Worm (Caenorhabditis elegans) whole organism, young adult: Measurements from ENCODE around the gene pdhk-2.

Experiments
- B0019.2 ChIP-seq: fragments of 200-800 bp; sonication (Bioruptor generic); conservative IDR thresholded peaks from 2 replicates; pipeline ENCODE4 v1.3.6; 2022; ENCODE audit warnings: missing genetic modification reagents, missing genetic modification characterization, missing compliant biosample characterization
- B0261.1 ChIP-seq: sonication (generic microtip); optimal IDR thresholded peaks from 2 replicates; lab custom pipeline; 2016; ENCODE audit warnings: mild to moderate bottlenecking, missing genetic modification characterization, moderate library complexity, missing compliant biosample characterization
- C06A6.2 ChIP-seq: fragments of 200-800 bp; sonication (Bioruptor generic); conservative IDR thresholded peaks from 2 replicates; pipeline ENCODE4 v1.3.6; 2022; ENCODE audit warnings: missing genetic modification characterization, missing compliant biosample characterization
- C17E4.6 ChIP-seq: fragments of 200-800 bp; sonication (Bioruptor generic); IDR thresholded peaks from 2 replicates; pipeline ENCODE4 v1.3.6; 2022; ENCODE audit warnings: missing genetic modification reagents, missing genetic modification characterization, missing compliant biosample characterization
- F10E7.11 ChIP-seq: sonication (generic microtip); optimal IDR thresholded peaks from 2 replicates; lab custom pipeline; 2017; ENCODE audit warnings: mild to moderate bottlenecking, missing genetic modification characterization, moderate library complexity, missing compliant biosample characterization
- F23B12.7 ChIP-seq: sonication (generic microtip); optimal IDR thresholded peaks from 2 replicates; lab custom pipeline; 2017; ENCODE audit warnings: missing genetic modification characterization, mild to moderate bottlenecking, missing compliant biosample characterization, antibody characterized with exemption, moderate library complexity; ENCODE audit not compliant: insufficient read depth
- F52B5.7 ChIP-seq: sonication (generic microtip); optimal IDR thresholded peaks from 2 replicates; lab custom pipeline; 2016; ENCODE audit warnings: mild to moderate bottlenecking, missing genetic modification characterization, missing compliant biosample characterization
- F57A8.1 ChIP-seq: fragments of 200-800 bp; sonication (Bioruptor generic); optimal IDR thresholded peaks from 2 replicates; lab custom pipeline; 2018; ENCODE audit warnings: mild to moderate bottlenecking, missing genetic modification characterization, moderate library complexity, missing compliant biosample characterization
- K11D2.4 ChIP-seq: fragments of 200-800 bp; sonication (Bioruptor generic); IDR thresholded peaks from 2 replicates; pipeline ENCODE4 v1.3.6; 2022; ENCODE audit warnings: missing genetic modification reagents, missing genetic modification characterization, missing compliant biosample characterization
- Y53G8AR.9 ChIP-seq: fragments of 200-800 bp; sonication (Bioruptor generic); conservative IDR thresholded peaks from 2 replicates; pipeline ENCODE4 v1.3.6; 2022; ENCODE audit warnings: missing genetic modification reagents, missing genetic modification characterization, missing compliant biosample characterization
- Y67H2A.10 ChIP-seq: fragments of 200-800 bp; sonication (Bioruptor generic); conservative IDR thresholded peaks from 2 replicates; pipeline ENCODE4 v1.3.6; 2022; ENCODE audit warnings: missing genetic modification reagents, missing genetic modification characterization, missing compliant biosample characterization
- Y79H2A.3 ChIP-seq: fragments of 200-800 bp; sonication (Bioruptor generic); conservative IDR thresholded peaks from 2 replicates; pipeline ENCODE4 v1.3.6; 2022; ENCODE audit warnings: missing genetic modification reagents, missing genetic modification characterization, missing compliant biosample characterization
- akir-1 ChIP-seq: fragments of 200-800 bp; sonication (Bioruptor generic); optimal IDR thresholded peaks from 2 replicates; lab custom pipeline; 2018; ENCODE audit warnings: mild to moderate bottlenecking, missing genetic modification characterization, moderate library complexity, missing compliant biosample characterization
- atf-7 ChIP-seq: sonication (generic microtip); optimal IDR thresholded peaks from 2 replicates; lab custom pipeline; 2017; ENCODE audit warnings: mild to moderate bottlenecking, missing genetic modification characterization, missing compliant biosample characterization
- athp-1 ChIP-seq: sonication (generic microtip); optimal IDR thresholded peaks from 2 replicates; lab custom pipeline; 2017; ENCODE audit warnings: mild to moderate bottlenecking, missing genetic modification characterization, missing compliant biosample characterization
- attf-3 ChIP-seq: fragments of 200-800 bp; sonication (Bioruptor generic); conservative IDR thresholded peaks from 2 replicates; pipeline ENCODE4 v1.3.6; 2022; ENCODE audit warnings: missing genetic modification reagents, missing genetic modification characterization, missing compliant biosample characterization
- attf-5 ChIP-seq: fragments of 200-800 bp; sonication (Bioruptor generic); optimal IDR thresholded peaks from 2 replicates; lab custom pipeline; 2018; ENCODE audit warnings: mild to moderate bottlenecking, missing genetic modification characterization, missing compliant biosample characterization
- attf-6 ChIP-seq: fragments of 200-800 bp; sonication (Bioruptor generic); IDR thresholded peaks from 2 replicates; pipeline ENCODE4 v1.3.6; 2022; ENCODE audit warnings: missing genetic modification reagents, missing genetic modification characterization, missing compliant biosample characterization
- ccch-3 ChIP-seq: fragments of 200-800 bp; sonication (Bioruptor generic); optimal IDR thresholded peaks from 2 replicates; lab custom pipeline; 2018; ENCODE audit warnings: mild to moderate bottlenecking, missing genetic modification characterization, missing compliant biosample characterization
- cebp-2 ChIP-seq: fragments of 200-800 bp; sonication (Bioruptor generic); IDR thresholded peaks from 2 replicates; pipeline ENCODE4 v1.3.6; 2022; ENCODE audit warnings: missing genetic modification characterization, missing compliant biosample characterization
- ceh-100 ChIP-seq: fragments of 200-800 bp; sonication (Bioruptor generic); IDR thresholded peaks from 2 replicates; pipeline ENCODE4 v1.3.6; 2022; ENCODE audit warnings: missing genetic modification reagents, missing genetic modification characterization, missing compliant biosample characterization
- ceh-27 ChIP-seq: fragments of 200-800 bp; sonication (Bioruptor generic); optimal IDR thresholded peaks from 2 replicates; lab custom pipeline; 2018; ENCODE audit warnings: mild to moderate bottlenecking, missing genetic modification characterization, moderate library complexity, missing compliant biosample characterization
- ceh-40 ChIP-seq: fragments of 200-800 bp; sonication (Bioruptor generic); IDR thresholded peaks from 2 replicates; pipeline ENCODE4 v1.3.6; 2022; ENCODE audit warnings: missing genetic modification characterization, missing compliant biosample characterization
- chd-7 ChIP-seq: sonication (generic microtip); optimal IDR thresholded peaks from 2 replicates; lab custom pipeline; 2016; ENCODE audit warnings: mild to moderate bottlenecking, missing genetic modification characterization, moderate library complexity, missing compliant biosample characterization
- die-1 ChIP-seq: sonication (generic microtip); optimal IDR thresholded peaks from 2 replicates; lab custom pipeline; 2016; ENCODE audit warnings: missing genotype, mild to moderate bottlenecking, missing genetic modification characterization, missing compliant biosample characterization
- dpl-1 ChIP-seq: fragments of 150-350 bp; optimal IDR thresholded peaks from 2 replicates; lab custom pipeline; 2014; ENCODE audit warnings: missing biosample characterization, missing genetic modification reagents, missing genetic modification characterization
- efl-1 ChIP-seq: fragments of 150-350 bp; optimal IDR thresholded peaks from 2 replicates; lab custom pipeline; 2014; ENCODE audit warnings: missing biosample characterization, missing genetic modification reagents, missing genetic modification characterization
- ets-4 ChIP-seq: fragments of 200-800 bp; sonication (Bioruptor generic); optimal IDR thresholded peaks from 2 replicates; lab custom pipeline; 2018; ENCODE audit warnings: mild to moderate bottlenecking, missing genetic modification characterization, missing compliant biosample characterization
- fkh-3 ChIP-seq: sonication (generic microtip); optimal IDR thresholded peaks from 2 replicates; lab custom pipeline; 2016; ENCODE audit warnings: mild to moderate bottlenecking, missing genetic modification characterization, missing compliant biosample characterization
- hlh-12 ChIP-seq: sonication (generic microtip); optimal IDR thresholded peaks from 2 replicates; lab custom pipeline; 2016; ENCODE audit warnings: missing genetic modification characterization, missing compliant biosample characterization
- hlh-26 ChIP-seq: fragments of 200-800 bp; sonication (Bioruptor generic); conservative IDR thresholded peaks from 2 replicates; pipeline ENCODE4 v1.3.6; 2022; ENCODE audit warnings: missing genetic modification reagents, missing genetic modification characterization, missing compliant biosample characterization
- hsf-1 ChIP-seq: fragments of 200-800 bp; sonication (Bioruptor generic); IDR thresholded peaks from 2 replicates; pipeline ENCODE4 v1.3.6; 2022; ENCODE audit warnings: missing genetic modification reagents, missing genetic modification characterization, missing compliant biosample characterization
- lag-1 ChIP-seq: fragments of 200-800 bp; sonication (Bioruptor generic); IDR thresholded peaks from 2 replicates; pipeline ENCODE4 v1.3.6; 2022; ENCODE audit warnings: missing genetic modification reagents, missing genetic modification characterization, missing compliant biosample characterization
- lsl-1 ChIP-seq: fragments of 200-800 bp; sonication (Bioruptor generic); optimal IDR thresholded peaks from 2 replicates; lab custom pipeline; 2018; ENCODE audit warnings: mild to moderate bottlenecking, missing genetic modification characterization, moderate library complexity, missing compliant biosample characterization
- madf-10 ChIP-seq: sonication (generic microtip); optimal IDR thresholded peaks from 2 replicates; lab custom pipeline; 2016; ENCODE audit warnings: mild to moderate bottlenecking, missing genetic modification characterization, missing compliant biosample characterization
- mel-28 ChIP-seq: sonication (generic microtip); optimal IDR thresholded peaks from 2 replicates; lab custom pipeline; 2016; ENCODE audit warnings: borderline replicate concordance, mild to moderate bottlenecking, missing genetic modification characterization, missing compliant biosample characterization
- nfya-1 ChIP-seq: sonication (generic microtip); optimal IDR thresholded peaks from 2 replicates; lab custom pipeline; 2017; ENCODE audit warnings: antibody characterized with exemption, missing compliant biosample characterization, missing genetic modification characterization, borderline replicate concordance; ENCODE audit not compliant: insufficient read depth
- pha-4 ChIP-seq: fragments of 150-350 bp; sonication (generic microtip); optimal IDR thresholded peaks from 2 replicates; lab custom pipeline; 2014; ENCODE audit warnings: missing biosample characterization, missing genetic modification reagents, missing genetic modification characterization
- rcor-1 ChIP-seq: fragments of 200-800 bp; sonication (Bioruptor generic); IDR thresholded peaks from 2 replicates; pipeline ENCODE4 v1.3.6; 2022; ENCODE audit warnings: missing genetic modification reagents, missing genetic modification characterization, missing compliant biosample characterization
- repo-1 ChIP-seq: sonication (generic microtip); optimal IDR thresholded peaks from 2 replicates; lab custom pipeline; 2017; ENCODE audit warnings: mild to moderate bottlenecking, missing genetic modification characterization, missing compliant biosample characterization
- sdz-38 ChIP-seq: sonication (generic microtip); optimal IDR thresholded peaks from 2 replicates; lab custom pipeline; 2016; ENCODE audit warnings: missing genotype, missing genetic modification characterization, missing compliant biosample characterization
- snpc-4 ChIP-seq, 5 experiments: fragments of 150-350 bp in 1 of 5; sonication (generic microtip) in 4 of 5; optimal IDR thresholded peaks; 2 replicates each; lab custom pipeline; 2014 to 2018; ENCODE audit warnings: missing genetic modification characterization in 5 of 5, missing biosample characterization in 3 of 5, antibody characterized with exemption in 2 of 5, mild to moderate bottlenecking in 2 of 5, missing compliant biosample characterization in 2 of 5, missing genotype in 2 of 5, moderate library complexity in 2 of 5, missing genetic modification reagents in 1 of 5
- tbx-9 ChIP-seq: sonication (generic microtip); optimal IDR thresholded peaks from 2 replicates; lab custom pipeline; 2016; ENCODE audit warnings: borderline replicate concordance, missing genetic modification characterization, inconsistent platforms, missing compliant biosample characterization
- unc-62 ChIP-seq: fragments of 150-350 bp; optimal IDR thresholded peaks from 2 replicates; lab custom pipeline; 2014; ENCODE audit warnings: missing biosample characterization, missing genetic modification reagents, missing genetic modification characterization
- zfh-2 ChIP-seq: fragments of 200-800 bp; sonication (Bioruptor generic); conservative IDR thresholded peaks from 2 replicates; pipeline ENCODE4 v1.3.6; 2022; ENCODE audit warnings: missing genetic modification reagents, missing genetic modification characterization, missing compliant biosample characterization
- ztf-22 ChIP-seq: fragments of 200-800 bp; sonication (Bioruptor generic); optimal IDR thresholded peaks from 2 replicates; lab custom pipeline; 2018; ENCODE audit warnings: mild to moderate bottlenecking, missing genetic modification characterization, moderate library complexity, missing compliant biosample characterization
- ztf-25 ChIP-seq: fragments of 200-800 bp; sonication (Bioruptor generic); IDR thresholded peaks from 2 replicates; pipeline ENCODE4 v1.3.6; 2022; ENCODE audit warnings: missing genetic modification reagents, missing genetic modification characterization, missing compliant biosample characterization
- ztf-3 ChIP-seq: fragments of 200-800 bp; sonication (Bioruptor generic); optimal IDR thresholded peaks from 2 replicates; lab custom pipeline; 2018; ENCODE audit warnings: mild to moderate bottlenecking, missing genetic modification characterization, missing compliant biosample characterization
- ztf-6 ChIP-seq: fragments of 200-800 bp; sonication (Bioruptor generic); IDR thresholded peaks from 2 replicates; pipeline ENCODE4 v1.3.6; 2022; ENCODE audit warnings: missing genetic modification reagents, missing genetic modification characterization, missing compliant biosample characterization

Gene pdhk-2

DNA sequence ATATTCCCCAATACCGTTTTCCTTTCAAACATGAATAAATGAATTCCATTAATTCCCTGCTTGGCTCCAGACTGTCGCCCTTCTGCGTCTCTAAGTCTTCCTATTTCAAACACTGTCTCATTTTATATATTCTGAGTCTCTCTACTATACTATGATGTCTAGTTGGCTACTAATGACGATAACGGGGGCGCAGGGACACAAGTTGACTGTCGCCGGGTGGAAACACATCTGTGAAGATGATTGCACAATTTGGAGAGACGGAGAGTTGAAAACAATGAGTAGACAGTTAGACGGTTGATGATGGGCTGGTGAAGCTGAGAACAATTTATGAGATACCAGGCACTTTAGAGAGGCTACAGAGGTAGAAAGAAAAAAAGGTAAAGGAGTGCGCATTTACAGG lies 8.3 kb upstream of the pdhk-2 start, which contains the start of gene sma-2 (continued):
- TF ChIP-seq rcor-1 (GFP tag; lab: Robert Waterston, UW): no peak
- peak; percentile 54 for TF ChIP-seq chd-7 (tag; lab: Kevin White, UChicago)
- TF ChIP-seq B0261.1 (tag; lab: Kevin White, UChicago): no peak
- TF ChIP-seq cebp-2 (GFP tag; lab: Robert Waterston, UW): no peak
- TF ChIP-seq dpl-1: no peak
- TF ChIP-seq B0019.2 (GFP tag; lab: Robert Waterston, UW): no peak
- TF ChIP-seq ztf-3 (GFP tag; lab: Kevin White, UChicago): no peak
- TF ChIP-seq nfya-1 (tag; lab: Kevin White, UChicago): no peak
- no peak for TF ChIP-seq repo-1 (tag; lab: Kevin White, UChicago)
- TF ChIP-seq lsl-1: no peak
- peak; percentile 25 for TF ChIP-seq madf-10
- no peak for TF ChIP-seq sdz-38 (tag; lab: Kevin White, UChicago)
- TF ChIP-seq lag-1: no peak
- TF ChIP-seq fkh-3 (tag; lab: Kevin White, UChicago): no peak
- no peak for TF ChIP-seq C06A6.2 (GFP tag; lab: Robert Waterston, UW)
- TF ChIP-seq Y53G8AR.9 (GFP tag; lab: Robert Waterston, UW): no peak
- TF ChIP-seq ztf-25: no peak
- TF ChIP-seq K11D2.4 (GFP tag; lab: Robert Waterston, UW): no peak
- TF ChIP-seq ceh-27: no peak
- TF ChIP-seq atf-7: peak; percentile 68
- TF ChIP-seq attf-6 (GFP tag; lab: Robert Waterston, UW): no peak
- no peak for TF ChIP-seq ceh-100 (GFP tag; lab: Robert Waterston, UW)
- TF ChIP-seq F52B5.7: no peak
- peak; percentile 29 for TF ChIP-seq pha-4 (tag; lab: Kevin White, UChicago)
- no peak for TF ChIP-seq unc-62
- TF ChIP-seq attf-3 (GFP tag; lab: Robert Waterston, UW): no peak
- peak; percentile 68 for TF ChIP-seq attf-5 (GFP tag; lab: Kevin White, UChicago)
- no peak for TF ChIP-seq mel-28 (tag; lab: Kevin White, UChicago)
- TF ChIP-seq ccch-3 (GFP tag; lab: Kevin White, UChicago): no peak
- no peak for TF ChIP-seq athp-1 (tag; lab: Kevin White, UChicago)
- TF ChIP-seq C17E4.6: no peak
- no peak for TF ChIP-seq hlh-26 (GFP tag; lab: Robert Waterston, UW)
- TF ChIP-seq Y67H2A.10 (GFP tag; lab: Robert Waterston, UW): no peak
- TF ChIP-seq akir-1 (GFP tag; lab: Kevin White, UChicago): no peak
- no peak for TF ChIP-seq zfh-2 (GFP tag; lab: Robert Waterston, UW)
- TF ChIP-seq hlh-12 (tag; lab: Kevin White, UChicago): no peak
- no peak for TF ChIP-seq hsf-1 (GFP tag; lab: Robert Waterston, UW)
- peak; percentile 47 for TF ChIP-seq F23B12.7 (tag; lab: Kevin White, UChicago)
- no peak for TF ChIP-seq F57A8.1
- peak; percentile 27 for TF ChIP-seq ztf-22 (GFP tag; lab: Kevin White, UChicago)
- no peak for TF ChIP-seq die-1
- TF ChIP-seq ceh-40 (GFP tag; lab: Robert Waterston, UW): no peak
- TF ChIP-seq F10E7.11: no peak
- peak; percentile 18 for TF ChIP-seq ets-4 (GFP tag; lab: Kevin White, UChicago)
- TF ChIP-seq ztf-6 (GFP tag; lab: Robert Waterston, UW): no peak
- TF ChIP-seq snpc-4 (GFP tag; optimal IDR thresholded peaks at IDR 0.05; lab: Kevin White, UChicago): no peak
- TF ChIP-seq snpc-4 (tag; optimal IDR thresholded peaks at IDR 0.05; lab: Kevin White, UChicago): peak in 1 of 4 experiments; percentile 30
- TF ChIP-seq Y79H2A.3 (GFP tag; lab: Robert Waterston, UW): no peak
- TF ChIP-seq tbx-9 (tag; lab: Kevin White, UChicago): no peak
- TF ChIP-seq efl-1 (GFP tag; lab: Kevin White, UChicago): no peak
